Worm (Caenorhabditis elegans) whole organism, L2 larva: Measurements from ENCODE around the gene F49H6.12.

Experiments used
- R02D3.7 ChIP-seq: fragments of 150-350 bp; optimal IDR thresholded peaks from 2 replicates; lab custom pipeline; 2014; ENCODE audit warnings: missing biosample characterization, missing genetic modification characterization
- Y55F3AM.14 ChIP-seq: fragments of 200-800 bp; sonication (Bioruptor generic); optimal IDR thresholded peaks from 2 replicates; lab custom pipeline; 2018; ENCODE audit warnings: mild to moderate bottlenecking, missing genetic modification characterization, missing compliant biosample characterization
- alr-1 ChIP-seq: fragments of 150-350 bp; optimal IDR thresholded peaks from 2 replicates; lab custom pipeline; 2014; ENCODE audit warnings: missing biosample characterization, missing genetic modification characterization
- aly-2 ChIP-seq: fragments of 150-350 bp; optimal IDR thresholded peaks from 2 replicates; lab custom pipeline; 2014; ENCODE audit warnings: missing biosample characterization, missing genetic modification characterization
- ceh-16 ChIP-seq: fragments of 150-350 bp; optimal IDR thresholded peaks from 2 replicates; lab custom pipeline; 2014; ENCODE audit warnings: missing biosample characterization, missing genetic modification characterization
- ceh-82 ChIP-seq: fragments of 150-350 bp; optimal IDR thresholded peaks from 2 replicates; lab custom pipeline; 2014; ENCODE audit warnings: missing biosample characterization, missing genetic modification characterization
- crh-2 ChIP-seq: sonication (generic microtip); optimal IDR thresholded peaks from 2 replicates; lab custom pipeline; 2017; ENCODE audit warnings: missing biosample characterization, missing genetic modification characterization
- dmd-4 ChIP-seq: sonication (generic microtip); optimal IDR thresholded peaks from 2 replicates; lab custom pipeline; 2017; ENCODE audit warnings: missing biosample characterization, missing genetic modification characterization
- egl-27 ChIP-seq: sonication (generic microtip); optimal IDR thresholded peaks from 3 replicates; lab custom pipeline; 2017; ENCODE audit warnings: missing biosample characterization, missing genetic modification reagents, missing genetic modification characterization
- elt-1 ChIP-seq: fragments of 150-350 bp; optimal IDR thresholded peaks from 2 replicates; lab custom pipeline; 2014; ENCODE audit warnings: missing biosample characterization, missing genetic modification characterization
- elt-3 ChIP-seq: sonication (generic microtip); optimal IDR thresholded peaks from 2 replicates; lab custom pipeline; 2017; ENCODE audit warnings: missing biosample characterization, missing genetic modification characterization
- gmeb-1 ChIP-seq: fragments of 150-350 bp; optimal IDR thresholded peaks from 2 replicates; lab custom pipeline; 2014; ENCODE audit warnings: missing biosample characterization, missing genetic modification characterization
- lin-11 ChIP-seq: fragments of 150-350 bp; sonication (generic microtip); optimal IDR thresholded peaks from 2 replicates; lab custom pipeline; 2014; ENCODE audit warnings: missing biosample characterization, missing genetic modification characterization, inconsistent platforms, mixed read lengths
- lin-13 ChIP-seq: fragments of 150-350 bp; optimal IDR thresholded peaks from 2 replicates; lab custom pipeline; 2014; ENCODE audit warnings: missing biosample characterization, missing genetic modification reagents, missing genetic modification characterization
- lin-39 ChIP-seq: fragments of 150-350 bp; optimal IDR thresholded peaks from 2 replicates; lab custom pipeline; 2014; ENCODE audit warnings: missing biosample characterization, missing genetic modification reagents, missing genetic modification characterization
- mab-5 ChIP-seq: fragments of 150-350 bp; optimal IDR thresholded peaks from 2 replicates; lab custom pipeline; 2014; ENCODE audit warnings: missing biosample characterization, missing genetic modification characterization
- nhr-11 ChIP-seq: fragments of 150-350 bp; optimal IDR thresholded peaks from 2 replicates; lab custom pipeline; 2014; ENCODE audit warnings: missing biosample characterization, missing genetic modification characterization
- nhr-129 ChIP-seq: fragments of 150-350 bp; optimal IDR thresholded peaks from 2 replicates; lab custom pipeline; 2014; ENCODE audit warnings: missing biosample characterization, missing genetic modification characterization
- nhr-23 ChIP-seq: fragments of 150-350 bp; optimal IDR thresholded peaks from 2 replicates; lab custom pipeline; 2014; ENCODE audit warnings: missing biosample characterization, missing genetic modification reagents, missing genetic modification characterization
- nhr-237 ChIP-seq: fragments of 150-350 bp; optimal IDR thresholded peaks from 2 replicates; lab custom pipeline; 2014; ENCODE audit warnings: missing biosample characterization, missing genetic modification characterization
- nhr-25 ChIP-seq: fragments of 150-350 bp; sonication (generic microtip); optimal IDR thresholded peaks from 3 replicates; lab custom pipeline; 2014; ENCODE audit warnings: missing biosample characterization, missing genetic modification characterization
- nhr-6 ChIP-seq: fragments of 150-350 bp; optimal IDR thresholded peaks from 2 replicates; lab custom pipeline; 2014; ENCODE audit warnings: missing biosample characterization, missing genetic modification characterization
- nhr-77 ChIP-seq: fragments of 150-350 bp; optimal IDR thresholded peaks from 2 replicates; lab custom pipeline; 2014; ENCODE audit warnings: missing biosample characterization, missing genetic modification characterization
- peb-1 ChIP-seq: fragments of 150-350 bp; optimal IDR thresholded peaks from 2 replicates; lab custom pipeline; 2014; ENCODE audit warnings: missing biosample characterization, missing genetic modification characterization
- skn-1 ChIP-seq: sonication (generic microtip); optimal IDR thresholded peaks from 2 replicates; lab custom pipeline; 2017; ENCODE audit warnings: missing biosample characterization, missing genetic modification characterization
- sma-3 ChIP-seq: sonication (generic microtip); optimal IDR thresholded peaks from 2 replicates; lab custom pipeline; 2016; ENCODE audit warnings: missing genetic modification reagents, missing genetic modification characterization, missing compliant biosample characterization
- sma-9 ChIP-seq, 2 experiments: fragments of 150-350 bp in 1 of 2; sonication (generic microtip) in 1 of 2; optimal IDR thresholded peaks; 2 replicates each; lab custom pipeline; 2014 to 2016; ENCODE audit warnings: missing genetic modification characterization in 2 of 2, mild to moderate bottlenecking in 1 of 2, missing biosample characterization in 1 of 2, missing compliant biosample characterization in 1 of 2, missing genetic modification reagents in 1 of 2, moderate library complexity in 1 of 2
- snpc-4 ChIP-seq: fragments of 150-350 bp; optimal IDR thresholded peaks from 2 replicates; lab custom pipeline; 2014; ENCODE audit warnings: missing biosample characterization, missing genetic modification characterization
- unc-39 ChIP-seq: fragments of 150-350 bp; optimal IDR thresholded peaks from 2 replicates; lab custom pipeline; 2014; ENCODE audit warnings: missing biosample characterization, missing genetic modification characterization
- unc-55 ChIP-seq: fragments of 150-350 bp; sonication (generic microtip); optimal IDR thresholded peaks from 3 replicates; lab custom pipeline; 2014; ENCODE audit warnings: missing biosample characterization, missing genetic modification reagents, missing genetic modification characterization
- zag-1 ChIP-seq: fragments of 150-350 bp; optimal IDR thresholded peaks from 2 replicates; lab custom pipeline; 2014; ENCODE audit warnings: missing biosample characterization, missing genetic modification characterization
- ztf-1 ChIP-seq: fragments of 200-800 bp; sonication (Bioruptor generic); conservative IDR thresholded peaks from 2 replicates; pipeline ENCODE4 v1.3.6; 2022; ENCODE audit warnings: missing genetic modification characterization, missing compliant biosample characterization
- ztf-11 ChIP-seq: sonication (generic microtip); optimal IDR thresholded peaks from 2 replicates; lab custom pipeline; 2017; ENCODE audit warnings: missing biosample characterization, missing genetic modification characterization

Gene F49H6.12

DNA sequence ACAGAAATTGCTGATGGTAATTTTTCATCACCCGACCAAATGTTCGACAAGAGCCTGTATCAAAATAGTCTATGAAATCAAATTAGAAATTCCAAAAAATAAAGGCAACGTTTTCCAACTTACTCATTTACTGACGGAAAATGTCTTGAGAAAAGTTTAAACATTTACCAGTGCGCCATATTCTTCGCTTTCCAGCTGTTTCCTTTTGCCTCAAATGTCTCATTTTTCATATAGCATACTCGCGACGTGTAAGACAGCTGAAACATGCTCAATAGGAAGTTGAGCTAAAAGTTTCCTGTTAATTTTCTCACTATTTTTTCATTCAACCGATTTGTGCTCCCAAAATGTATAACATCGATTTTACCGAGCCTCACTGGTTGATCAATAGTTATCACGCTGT, 38.7 kb upstream of the F49H6.12 start, which contains the start of gene sri-66:
TSS of gene sri-66 (plus strand) at position 301 of the 400 bp plus-strand sequence.
- TF ChIP-seq aly-2 (no peak), ztf-1 (GFP tag; lab: Robert Waterston, UW) (no peak), ceh-16 (no peak), lin-11 (tag; lab: Kevin White, UChicago) (no peak), unc-55 (GFP tag; lab: Kevin White, UChicago) (no peak), nhr-237 (tag; lab: Kevin White, UChicago) (no peak)

DNA sequence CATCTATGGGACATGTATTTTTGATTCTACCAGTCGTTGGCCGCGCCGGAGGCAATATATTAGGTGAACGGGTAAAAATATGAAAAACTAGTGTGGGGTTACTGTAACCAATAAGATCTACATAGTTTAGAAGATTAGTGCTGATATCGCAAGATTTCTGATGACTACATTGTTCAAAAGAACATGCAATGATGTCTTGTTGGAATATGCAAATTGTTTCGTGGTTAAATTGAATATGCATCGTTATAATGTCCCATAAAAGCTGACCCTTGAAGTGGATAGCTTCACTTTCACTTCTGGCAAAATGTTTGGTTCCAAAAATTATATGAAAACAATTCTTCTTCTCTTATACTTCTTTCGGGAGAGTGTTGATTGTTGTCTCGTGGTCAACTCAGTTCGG, 23.2 kb upstream of the F49H6.12 start, which contains the start of gene F28B1.2:
TSS of gene F28B1.2 (plus strand) at position 301 of the 400 bp plus-strand sequence.
- TF ChIP-seq lin-13 (GFP tag; lab: Kevin White, UChicago), result no peak
- no peak for TF ChIP-seq ztf-11
- TF ChIP-seq gmeb-1 (tag; lab: Kevin White, UChicago), result no peak
- TF ChIP-seq nhr-77 (tag; lab: Kevin White, UChicago), result no peak
- TF ChIP-seq nhr-237 (tag; lab: Kevin White, UChicago), result no peak
- no peak for TF ChIP-seq lin-39
- TF ChIP-seq egl-27 (tag; lab: Kevin White, UChicago), result no peak
- TF ChIP-seq sma-3 (GFP tag; lab: Kevin White, UChicago), result no peak

DNA sequence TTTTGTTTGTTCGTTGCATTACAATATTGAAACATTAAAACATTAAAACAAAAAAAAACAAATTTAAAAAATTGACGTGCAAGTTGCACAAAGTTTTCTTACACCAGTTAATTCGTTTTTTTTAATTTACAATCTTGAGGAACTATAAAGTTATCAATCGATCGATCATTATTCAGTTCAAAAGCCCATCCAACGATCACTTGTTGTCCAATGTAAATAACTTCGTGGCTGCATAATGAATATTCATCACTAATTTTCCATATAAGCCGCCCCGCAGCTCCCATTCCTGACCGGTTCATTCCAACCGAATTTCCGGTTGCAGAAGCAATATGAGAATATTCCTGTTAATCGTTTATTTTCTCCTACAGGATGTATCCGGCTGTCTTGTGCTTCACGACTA, 21.0 kb upstream of the F49H6.12 start, which contains the start of gene hpo-33:
TSS of gene hpo-33 (plus strand) at position 301 of the 400 bp plus-strand sequence.
- TF ChIP-seq elt-1 (tag; lab: Kevin White, UChicago) (no peak), R02D3.7 (tag; lab: Kevin White, UChicago) (no peak), dmd-4 (tag; lab: Kevin White, UChicago) (no peak), Y55F3AM.14 (no peak), sma-3 (GFP tag; lab: Kevin White, UChicago) (no peak), sma-9 (GFP tag; optimal IDR thresholded peaks at IDR 0.05; lab: Kevin White, UChicago) (no peak), sma-9 (tag; optimal IDR thresholded peaks at IDR 0.05; lab: Kevin White, UChicago) (no peak), peb-1 (no peak)
- TF ChIP-seq, all 48 proteins: peak for 0

DNA sequence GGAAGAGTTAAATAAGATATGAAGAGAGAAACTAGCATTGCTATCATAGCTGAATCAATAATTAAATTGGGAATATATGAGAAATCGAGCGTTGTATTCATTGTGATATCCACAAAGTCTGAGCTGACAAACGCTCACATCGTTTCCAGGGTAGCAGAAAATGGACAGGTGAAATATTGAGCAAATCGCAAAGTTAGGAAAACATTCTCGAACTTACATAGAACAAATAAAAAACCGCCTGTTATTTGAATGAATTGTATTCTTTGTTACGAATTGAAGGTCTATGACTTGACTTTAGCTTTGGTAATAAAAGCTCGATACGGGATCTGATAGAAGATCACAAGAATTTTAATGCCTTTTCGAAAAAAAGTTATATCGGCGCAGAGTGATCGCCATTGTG, 14.6 kb upstream of the F49H6.12 start, which contains the start of gene srz-94:
TSS of gene srz-94 (minus strand) at position 101 of the 400 bp plus-strand sequence.
- TF ChIP-seq skn-1 (no peak), elt-3 (tag; lab: Kevin White, UChicago) (no peak), R02D3.7 (tag; lab: Kevin White, UChicago) (no peak), mab-5 (no peak), nhr-129 (no peak), sma-9 (GFP tag; optimal IDR thresholded peaks at IDR 0.05; lab: Kevin White, UChicago) (no peak), sma-9 (tag; optimal IDR thresholded peaks at IDR 0.05; lab: Kevin White, UChicago) (no peak), sma-3 (GFP tag; lab: Kevin White, UChicago) (no peak), snpc-4 (tag; lab: Kevin White, UChicago) (no peak)

DNA sequence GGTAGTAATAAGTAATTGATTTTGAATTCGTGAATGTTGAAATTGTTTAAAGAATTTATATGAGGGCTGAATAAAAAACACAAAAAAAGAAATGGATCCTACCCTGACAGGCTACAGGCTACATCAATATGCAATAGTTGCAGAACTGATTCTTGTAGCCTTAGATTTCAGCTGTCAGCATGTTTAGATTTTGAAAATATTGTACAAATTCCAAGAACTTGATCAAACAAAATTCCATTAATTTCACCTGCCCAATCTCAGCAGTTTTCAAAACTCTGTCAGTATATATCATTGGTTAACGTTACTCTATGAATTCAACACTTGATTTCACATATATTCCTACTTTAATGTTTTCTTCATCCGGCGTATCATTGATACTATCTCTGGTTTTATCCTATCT, 9.2 kb upstream of the F49H6.12 start:
- TF ChIP-seq unc-39 (tag; lab: Kevin White, UChicago), result no peak
- no peak for TF ChIP-seq lin-11 (tag; lab: Kevin White, UChicago)
- no peak for TF ChIP-seq alr-1 (tag; lab: Kevin White, UChicago)
- TF ChIP-seq nhr-25, result no peak
- no peak for TF ChIP-seq lin-39
- no peak for TF ChIP-seq crh-2
- no peak for TF ChIP-seq zag-1 (tag; lab: Kevin White, UChicago)
- TF ChIP-seq lin-13 (GFP tag; lab: Kevin White, UChicago), result no peak
- TF ChIP-seq snpc-4 (tag; lab: Kevin White, UChicago), result no peak
- no peak for TF ChIP-seq ztf-1 (GFP tag; lab: Robert Waterston, UW)
- no peak for TF ChIP-seq nhr-6 (tag; lab: Kevin White, UChicago)
- TF ChIP-seq nhr-23 (tag; lab: Kevin White, UChicago), result no peak
- no peak for TF ChIP-seq nhr-11 (tag; lab: Kevin White, UChicago)
- no peak for TF ChIP-seq sma-3 (GFP tag; lab: Kevin White, UChicago)
- TF ChIP-seq gmeb-1 (tag; lab: Kevin White, UChicago), result no peak
- no peak for TF ChIP-seq elt-3 (tag; lab: Kevin White, UChicago)
- TF ChIP-seq skn-1, result no peak
- TF ChIP-seq aly-2, result no peak
- TF ChIP-seq ceh-82, result no peak
